Fruit fly (Drosophila melanogaster): Measurements from ENCODE around the gene jumu.

dm6 chr3R:10393654-10394367 lies 43.8 kb downstream of the jumu start:
- no peak for TF ChIP-seq CG8478 (optimal IDR thresholded peaks at IDR 0.05)
- TF ChIP-seq CTCF (optimal IDR thresholded peaks at IDR 0.05) = no peak

Data from S2 (cell line).